Worm (Caenorhabditis elegans) whole organism, L3 larva: ENCODE data around the gene txt-18.

ENCODE experiments used
- egl-5 ChIP-seq: fragments of 150-350 bp; optimal IDR thresholded peaks from 2 replicates; lab custom pipeline; 2017; ENCODE audit warnings: missing biosample characterization, missing genetic modification reagents, missing genetic modification characterization, inconsistent platforms
- eor-1 ChIP-seq, 2 experiments: fragments of 150-350 bp; optimal IDR thresholded peaks; 2 replicates each; lab custom pipeline; 2014 to 2018; ENCODE audit warnings: missing biosample characterization in 2 of 2, missing genetic modification characterization in 2 of 2
- fos-1 ChIP-seq: fragments of 150-350 bp; optimal IDR thresholded peaks from 2 replicates; lab custom pipeline; 2014; ENCODE audit warnings: missing biosample characterization, missing genetic modification characterization
- lin-39 ChIP-seq: fragments of 150-350 bp; optimal IDR thresholded peaks from 2 replicates; lab custom pipeline; 2018; ENCODE audit warnings: missing biosample characterization, missing genetic modification reagents, missing genetic modification characterization
- nhr-23 ChIP-seq: fragments of 150-350 bp; optimal IDR thresholded peaks from 2 replicates; lab custom pipeline; 2014; ENCODE audit warnings: missing biosample characterization, missing genetic modification reagents, missing genetic modification characterization
- nhr-237 ChIP-seq: fragments of 150-350 bp; optimal IDR thresholded peaks from 2 replicates; lab custom pipeline; 2014; ENCODE audit warnings: missing biosample characterization, missing genetic modification characterization
- nhr-28 ChIP-seq: fragments of 150-350 bp; optimal IDR thresholded peaks from 2 replicates; lab custom pipeline; 2014; ENCODE audit warnings: missing biosample characterization, missing genetic modification characterization
- pqm-1 ChIP-seq: fragments of 150-350 bp; optimal IDR thresholded peaks from 2 replicates; lab custom pipeline; 2017; ENCODE audit warnings: missing biosample characterization, missing genetic modification characterization, inconsistent platforms
- skn-1 ChIP-seq: fragments of 150-350 bp; optimal IDR thresholded peaks from 2 replicates; lab custom pipeline; 2014; ENCODE audit warnings: missing biosample characterization, missing genetic modification characterization
- zag-1 ChIP-seq: fragments of 150-350 bp; optimal IDR thresholded peaks from 2 replicates; lab custom pipeline; 2014; ENCODE audit warnings: missing biosample characterization, missing genetic modification characterization

ce11 chrII:6346551-6347079 lies 2.7 kb downstream of the txt-18 start:
- TF ChIP-seq skn-1 (tag; lab: Kevin White, UChicago) (peak; percentile 79), nhr-237 (tag; lab: Kevin White, UChicago) (no peak), nhr-28 (tag; lab: Kevin White, UChicago) (peak; percentile 30), fos-1 (tag; lab: Kevin White, UChicago) (peak; percentile 12), eor-1 (tag; optimal IDR thresholded peaks at IDR 0.05; lab: Kevin White, UChicago) (no peak), lin-39 (peak; percentile 1), zag-1 (tag; lab: Kevin White, UChicago) (no peak), pqm-1 (tag; lab: Kevin White, UChicago) (peak; percentile 38), nhr-23 (peak; percentile 89), egl-5 (tag; lab: Kevin White, UChicago) (peak; percentile 24)
